Fruit fly (Drosophila melanogaster): Measurements from ENCODE around the gene VhaM9.7-b.

The VhaM9.7-b gene

dm6 chr3L:21573831-21574230 is 34.2 kb downstream of the VhaM9.7-b start, which contains the start of gene EMC10:
Gene EMC10, plus strand, starts transcription at chr3L:21574131.
- TF ChIP-seq noc (tag; optimal IDR thresholded peaks at IDR 0.05) = no peak

dm6 chr3L:21574296-21574745 is 34.7 kb downstream of the VhaM9.7-b start:
- TF ChIP-seq noc (tag; optimal IDR thresholded peaks at IDR 0.05) = no peak

- TF ChIP-seq noc (tag; optimal IDR thresholded peaks at IDR 0.05) = no peak
Observed at dm6 chr3L:21581984-21582383, 42.3 kb downstream of the VhaM9.7-b start.

dm6 chr3L:21584683-21585082 is 45.0 kb downstream of the VhaM9.7-b start:
- no peak for TF ChIP-seq noc (tag; optimal IDR thresholded peaks at IDR 0.05)

dm6 chr3L:21585397-21585796 is 45.7 kb downstream of the VhaM9.7-b start:
- no peak for TF ChIP-seq noc (tag; optimal IDR thresholded peaks at IDR 0.05)

- TF ChIP-seq noc (tag; optimal IDR thresholded peaks at IDR 0.05) = no peak
Observed at dm6 chr3L:21586528-21586927, 46.9 kb downstream of the VhaM9.7-b start, which contains the start of gene TfAP-2. Gene TfAP-2, plus strand, starts transcription at chr3L:21586828.

Data from whole organism, larva.